Fruit fly (Drosophila melanogaster): ENCODE results near the gene CG15258.

Gene CG15258

DNA sequence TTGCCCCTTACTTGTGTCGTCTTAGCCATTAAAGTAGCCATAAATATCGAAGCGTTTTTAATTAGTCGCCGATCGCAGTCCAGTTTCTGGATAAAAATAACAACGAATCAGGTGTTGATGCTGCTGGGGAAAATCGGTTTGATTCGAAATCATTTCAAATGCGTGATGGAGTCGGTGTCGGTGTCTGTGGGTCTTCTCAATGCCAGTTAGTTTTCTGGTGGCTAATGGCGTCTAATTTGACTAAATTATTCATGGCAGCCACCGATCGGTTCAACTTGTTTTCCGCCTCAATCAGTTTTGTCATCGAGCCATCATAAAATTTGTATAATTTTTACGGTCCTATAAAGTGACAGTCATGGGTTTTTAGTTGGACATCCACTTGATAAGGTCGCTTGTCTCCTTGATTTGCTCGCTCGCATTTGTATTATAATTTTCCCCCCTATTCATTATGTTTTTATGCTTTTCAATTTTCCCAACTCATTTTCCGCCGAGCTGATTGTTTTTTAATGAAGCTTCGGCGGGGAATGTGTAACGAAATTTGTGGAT lies 39.0 kb upstream of the CG15258 start (continued):
- TF ChIP-seq repo (GFP tag; optimal IDR thresholded peaks at IDR 0.05) = no peak
- no peak for TF ChIP-seq crol (GFP tag; IDR thresholded peaks at IDR 0.05)
- no peak for TF ChIP-seq Meics (GFP tag; optimal IDR thresholded peaks at IDR 0.05)
- no peak for TF ChIP-seq tio (GFP tag; optimal IDR thresholded peaks at IDR 0.05)
- no peak for TF ChIP-seq slbo (GFP tag; IDR thresholded peaks at IDR 0.05)
- peak; percentile 85 for TF ChIP-seq vvl (GFP tag; IDR thresholded peaks at IDR 0.05)
- TF ChIP-seq z (GFP tag; IDR thresholded peaks at IDR 0.05) = no peak
- peak; percentile 9 for TF ChIP-seq salm (tag; optimal IDR thresholded peaks at IDR 0.05)
- TF ChIP-seq twi (tag; optimal IDR thresholded peaks at IDR 0.05) = no peak
- TF ChIP-seq Awh (GFP tag; IDR thresholded peaks at IDR 0.05) = peak; percentile 84
- TF ChIP-seq chinmo (GFP tag; IDR thresholded peaks at IDR 0.05; ENCODE audit: partially characterized antibody) = 0 out of 4 replicates have a peak, but pooled peaks have one; percentile 47
- no peak for TF ChIP-seq CG4404 (GFP tag; IDR thresholded peaks at IDR 0.05)
- no peak for TF ChIP-seq CG12299 (tag; optimal IDR thresholded peaks at IDR 0.05)
- peak; percentile 70 for TF ChIP-seq Nf-YB (GFP tag; optimal IDR thresholded peaks at IDR 0.05)
- TF ChIP-seq kni (GFP tag; optimal IDR thresholded peaks at IDR 0.05) = peak; percentile 44
- no peak for TF ChIP-seq CG4707 (GFP tag; optimal IDR thresholded peaks at IDR 0.05)
- TF ChIP-seq CG12236 (GFP tag; optimal IDR thresholded peaks at IDR 0.05) = no peak
- TF ChIP-seq abd-A (tag; optimal IDR thresholded peaks at IDR 0.05) = peak; percentile 98
- no peak for TF ChIP-seq otp (GFP tag; IDR thresholded peaks at IDR 0.05)
- no peak for TF ChIP-seq CG6854 (GFP tag; optimal IDR thresholded peaks at IDR 0.05)
- no peak for TF ChIP-seq CG14860 (GFP tag; IDR thresholded peaks at IDR 0.05; ENCODE audit: partially characterized antibody)

DNA sequence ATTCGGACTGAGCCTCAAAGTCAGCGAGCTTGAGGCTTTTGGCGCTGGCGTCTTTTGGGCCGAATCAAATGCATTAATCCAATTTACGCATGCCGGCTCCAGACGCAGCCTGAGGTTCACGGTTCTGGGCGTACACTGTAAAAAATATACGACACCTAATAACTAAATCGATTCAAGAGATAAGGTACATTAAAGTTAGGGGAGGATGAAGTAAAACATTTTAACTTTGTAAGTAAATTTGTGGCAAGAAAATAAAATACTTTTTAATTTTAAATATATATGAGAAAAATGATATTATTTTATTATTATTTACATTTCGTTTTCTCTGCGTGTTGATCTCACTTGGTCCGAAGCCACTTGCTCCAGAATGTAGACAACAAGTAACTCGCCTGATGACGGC lies 35.4 kb upstream of the CG15258 start:
- peak; percentile 60 for TF ChIP-seq Ets65A (GFP tag)
- TF ChIP-seq Dek (tag; optimal IDR thresholded peaks at IDR 0.05) = no peak

DNA sequence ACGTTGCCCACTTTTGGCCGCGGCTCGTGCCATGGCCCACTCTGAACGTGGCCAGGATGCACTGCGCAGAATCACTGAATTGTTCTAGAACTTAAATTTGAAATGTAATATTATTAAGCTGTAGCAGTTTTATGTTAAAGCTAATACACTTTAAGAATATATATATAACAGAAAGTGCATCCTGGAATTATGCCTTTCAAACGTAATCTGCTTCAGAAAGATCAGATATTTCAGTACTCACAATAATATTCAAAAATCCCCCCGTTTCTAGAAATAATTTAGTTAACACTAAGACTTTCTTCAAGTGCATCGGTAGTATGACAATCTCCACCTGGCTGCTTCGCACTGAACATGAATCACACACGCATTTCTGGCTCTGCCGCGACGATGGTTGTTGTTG lies 30.9 kb upstream of the CG15258 start:
- TF ChIP-seq chif (GFP tag; optimal IDR thresholded peaks at IDR 0.05) = peak in 1 of 2 experiments; percentile 22
- TF ChIP-seq Dbx (GFP tag; IDR thresholded peaks at IDR 0.05) = no peak
- peak; percentile 13 for TF ChIP-seq CG30403 (GFP tag; optimal IDR thresholded peaks at IDR 0.05)
- TF ChIP-seq Tbp (GFP tag; optimal IDR thresholded peaks at IDR 0.05) = no peak
- TF ChIP-seq nerfin-1 (tag; optimal IDR thresholded peaks at IDR 0.05) = no peak
- peak; percentile 46 for TF ChIP-seq Sox102F (GFP tag; optimal IDR thresholded peaks at IDR 0.05)
- 0 out of 3 replicates have a peak, but pooled peaks have one; percentile 28 for TF ChIP-seq ci (GFP tag; IDR thresholded peaks at IDR 0.05)
- no peak for TF ChIP-seq ato (GFP tag; IDR thresholded peaks at IDR 0.05; ENCODE audit: partially characterized antibody)
- TF ChIP-seq bsh (GFP tag; optimal IDR thresholded peaks at IDR 0.05) = peak; percentile 49 to 67
- TF ChIP-seq CG16863 (GFP tag; optimal IDR thresholded peaks at IDR 0.05) = no peak
- no peak for TF ChIP-seq Asciz (GFP tag; optimal IDR thresholded peaks at IDR 0.05)
- peak; percentile 48 for TF ChIP-seq tio (GFP tag; optimal IDR thresholded peaks at IDR 0.05)
- no peak for TF ChIP-seq CG13624 (GFP tag; optimal IDR thresholded peaks at IDR 0.05)
- peak; percentile 21 for TF ChIP-seq grau (tag; optimal IDR thresholded peaks at IDR 0.05)
- peak in 1 of 3 experiments; percentile 11 for TF ChIP-seq lola (GFP tag; optimal IDR thresholded peaks at IDR 0.05)
- TF ChIP-seq MTF-1 (GFP tag; optimal IDR thresholded peaks at IDR 0.05; ENCODE audit: borderline replicate concordance) = no peak
- peak; percentile 5 for TF ChIP-seq Xbp1 (GFP tag; optimal IDR thresholded peaks at IDR 0.05)
- TF ChIP-seq row (GFP tag; IDR thresholded peaks at IDR 0.05) = 0 out of 3 replicates have a peak, but pooled peaks have one; percentile 12
- TF ChIP-seq zfh1 (GFP tag; IDR thresholded peaks at IDR 0.05) = peak; percentile 54; the same call in 1 of the 3 replicates
- TF ChIP-seq CG11398 (GFP tag; optimal IDR thresholded peaks at IDR 0.05) = no peak
- TF ChIP-seq ttk (GFP tag; IDR thresholded peaks at IDR 0.05) = peak; percentile 54; the same call in 1 of the 2 replicates
- no peak for TF ChIP-seq GATAe (GFP tag; conservative IDR thresholded peaks at IDR 0.05)
- TF ChIP-seq dmrt11E (tag; optimal IDR thresholded peaks at IDR 0.05) = peak; percentile 24
- TF ChIP-seq lmd (GFP tag; IDR thresholded peaks at IDR 0.05) = 0 out of 2 replicates have a peak, but pooled peaks have one; percentile 33
- TF ChIP-seq sens (GFP tag) = peak; percentile 72
- TF ChIP-seq CG1602 (GFP tag; optimal IDR thresholded peaks at IDR 0.05) = peak; percentile 11
